Worm (Caenorhabditis elegans) whole organism, midembryonic: ENCODE data around the gene F49C5.5.

Experiments
- cog-1 ChIP-seq: sonication (generic microtip); optimal IDR thresholded peaks from 2 replicates; lab custom pipeline; 2016; ENCODE audit warnings: missing genetic modification characterization, missing compliant biosample characterization
- flt-1 ChIP-seq: fragments of 200-800 bp; sonication (Bioruptor generic); IDR thresholded peaks from 2 replicates; pipeline ENCODE4 v1.3.6; 2022; ENCODE audit warnings: missing genetic modification characterization, missing compliant biosample characterization
- med-1 ChIP-seq: sonication (generic microtip); optimal IDR thresholded peaks from 2 replicates; lab custom pipeline; 2017; ENCODE audit warnings: missing genetic modification characterization, mild to moderate bottlenecking, missing compliant biosample characterization, antibody characterized with exemption, missing genetic modification reagents; ENCODE audit not compliant: insufficient read depth
- ref-1 ChIP-seq: fragments of 200-800 bp; sonication (Bioruptor generic); conservative IDR thresholded peaks from 2 replicates; pipeline ENCODE4 v1.3.6; 2022; ENCODE audit warnings: missing genetic modification reagents, missing genetic modification characterization, missing compliant biosample characterization
- ztf-23 ChIP-seq: fragments of 200-800 bp; sonication (Bioruptor generic); IDR thresholded peaks from 2 replicates; pipeline ENCODE4 v1.3.6; 2022; ENCODE audit warnings: missing genetic modification reagents, missing genetic modification characterization, missing compliant biosample characterization
- ztf-29 ChIP-seq: fragments of 200-800 bp; sonication (Bioruptor generic); IDR thresholded peaks from 2 replicates; pipeline ENCODE4 v1.3.6; 2022; ENCODE audit warnings: missing genetic modification reagents, missing genetic modification characterization, missing compliant biosample characterization

ce11 chrII:12518008-12518407 lies 28.3 kb downstream of the F49C5.5 start:
- TF ChIP-seq ref-1 (GFP tag; lab: Robert Waterston, UW) = no peak
- no peak for TF ChIP-seq flt-1 (GFP tag; lab: Robert Waterston, UW)
- TF ChIP-seq cog-1 (tag; lab: Kevin White, UChicago) = no peak
- no peak for TF ChIP-seq ztf-23 (GFP tag; lab: Robert Waterston, UW)
- no peak for TF ChIP-seq med-1
- no peak for TF ChIP-seq ztf-29 (GFP tag; lab: Robert Waterston, UW)
